Worm (Caenorhabditis elegans) whole organism, mixed stage, embryonic: ENCODE results near the gene oac-7.

Experiments
- ceh-39 ChIP-seq: fragments of 150-350 bp; optimal IDR thresholded peaks from 2 replicates; lab custom pipeline; 2014; ENCODE audit warnings: missing biosample characterization, missing genetic modification characterization
- ces-1 ChIP-seq: fragments of 150-350 bp; optimal IDR thresholded peaks from 2 replicates; lab custom pipeline; 2014; ENCODE audit warnings: missing biosample characterization, missing genetic modification reagents, missing genetic modification characterization
- elt-1 ChIP-seq: sonication (generic microtip); optimal IDR thresholded peaks from 2 replicates; lab custom pipeline; 2017; ENCODE audit warnings: missing genetic modification characterization, mild to moderate bottlenecking, missing compliant biosample characterization, antibody characterized with exemption, moderate library complexity, borderline replicate concordance; ENCODE audit not compliant: insufficient read depth
- elt-3 ChIP-seq: fragments of 150-350 bp; optimal IDR thresholded peaks from 2 replicates; lab custom pipeline; 2014; ENCODE audit warnings: missing biosample characterization, missing genetic modification characterization
- lin-13 ChIP-seq: fragments of 150-350 bp; optimal IDR thresholded peaks from 2 replicates; lab custom pipeline; 2014; ENCODE audit warnings: missing biosample characterization, missing genetic modification characterization
- lsy-2 ChIP-seq: fragments of 150-350 bp; optimal IDR thresholded peaks from 2 replicates; lab custom pipeline; 2014; ENCODE audit warnings: missing biosample characterization, missing genetic modification characterization
- mab-5 ChIP-seq: fragments of 150-350 bp; optimal IDR thresholded peaks from 2 replicates; lab custom pipeline; 2014; ENCODE audit warnings: missing biosample characterization, missing genetic modification characterization
- nhr-28 ChIP-seq: fragments of 150-350 bp; optimal IDR thresholded peaks from 2 replicates; lab custom pipeline; 2014; ENCODE audit warnings: missing biosample characterization, missing genetic modification characterization
- unc-39 ChIP-seq: fragments of 150-350 bp; optimal IDR thresholded peaks from 2 replicates; lab custom pipeline; 2014; ENCODE audit warnings: missing biosample characterization, missing genetic modification characterization

ce11 chrV:16307253-16307652, 2.4 kb upstream of the oac-7 start, which contains the start of gene srxa-7:
- TF ChIP-seq nhr-28 (no peak), lsy-2 (tag; lab: Kevin White, UChicago) (no peak), lin-13 (tag; lab: Kevin White, UChicago) (no peak), mab-5 (tag; lab: Kevin White, UChicago) (no peak), ces-1 (no peak), unc-39 (tag; lab: Kevin White, UChicago) (no peak), elt-3 (tag; lab: Kevin White, UChicago) (no peak), elt-1 (tag; lab: Kevin White, UChicago) (no peak), ceh-39 (tag; lab: Kevin White, UChicago) (no peak)
